Worm (Caenorhabditis elegans): Measurements from ENCODE around the gene clec-199.

The clec-199 gene

DNA sequence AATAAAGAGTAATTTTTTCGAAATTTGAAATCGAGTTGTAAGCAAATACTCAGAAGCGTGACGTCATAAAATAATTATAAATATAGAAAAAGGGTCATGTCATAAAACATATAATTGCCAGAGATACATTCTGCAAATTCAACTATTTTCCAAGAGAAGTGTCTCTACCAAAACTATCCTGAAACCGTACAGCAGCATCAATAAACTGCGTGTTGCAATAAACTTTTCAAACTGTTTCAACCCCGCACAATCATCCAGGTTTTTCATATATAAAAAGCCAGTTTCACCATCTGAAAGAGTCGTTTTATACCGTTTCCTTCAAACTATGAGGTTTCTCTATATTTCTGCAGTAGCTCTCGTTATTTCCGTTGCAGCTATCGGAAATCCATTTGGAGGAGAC lies 8.2 kb upstream of the clec-199 start, which contains the start of gene C49C3.11:
TSS of gene C49C3.11 (plus strand) at position 301 of the 400 bp plus-strand sequence.
- TF ChIP-seq daf-8 (GFP tag; IDR thresholded peaks at IDR 0.05) (no peak), aha-1 (tag) (no peak), lin-39 (tag; optimal IDR thresholded peaks at IDR 0.05) (no peak), nhr-41 (GFP tag; IDR thresholded peaks at IDR 0.05) (no peak), lin-29 (GFP tag; IDR thresholded peaks at IDR 0.05) (no peak), nhr-28 (tag; optimal IDR thresholded peaks at IDR 0.05) (no peak), dmd-6 (GFP tag; IDR thresholded peaks at IDR 0.05) (no peak), arid-1 (GFP tag; conservative IDR thresholded peaks at IDR 0.05) (no peak), F44E2.7 (GFP tag; IDR thresholded peaks at IDR 0.05) (no peak), cey-2 (tag; optimal IDR thresholded peaks at IDR 0.05; ENCODE audit: borderline replicate concordance, insufficient read depth) (no peak), egl-27 (tag; optimal IDR thresholded peaks at IDR 0.05) (no peak)

ce11 chrIV:17346599-17347218 lies 5.0 kb upstream of the clec-199 start, which contains the start of the genes clec-197 and clec-198:
clec-197 (minus strand) TSS chrIV:17346699.
clec-198 (plus strand) TSS chrIV:17347168.
- TF ChIP-seq T20F7.1 (GFP tag; optimal IDR thresholded peaks at IDR 0.05) (no peak), unc-39 (tag; optimal IDR thresholded peaks at IDR 0.05) (no peak), rbr-2 (tag; optimal IDR thresholded peaks at IDR 0.05) (no peak), egl-27 (tag; optimal IDR thresholded peaks at IDR 0.05) (no peak), Y5F2A.4 (GFP tag; optimal IDR thresholded peaks at IDR 0.05) (no peak), lin-1 (GFP tag; IDR thresholded peaks at IDR 0.05) (no peak), nhr-28 (tag; optimal IDR thresholded peaks at IDR 0.05) (no peak), mep-1 (tag; optimal IDR thresholded peaks at IDR 0.05) (no peak), unc-62 (GFP tag; optimal IDR thresholded peaks at IDR 0.05 in 1 of 2) (no peak), unc-62 (tag; optimal IDR thresholded peaks at IDR 0.05) (no peak), spr-1 (tag; optimal IDR thresholded peaks at IDR 0.05) (no peak), ceh-32 (tag; optimal IDR thresholded peaks at IDR 0.05; ENCODE audit: poor library complexity) (no peak), egl-43 (GFP tag; IDR thresholded peaks at IDR 0.05) (no peak)

DNA sequence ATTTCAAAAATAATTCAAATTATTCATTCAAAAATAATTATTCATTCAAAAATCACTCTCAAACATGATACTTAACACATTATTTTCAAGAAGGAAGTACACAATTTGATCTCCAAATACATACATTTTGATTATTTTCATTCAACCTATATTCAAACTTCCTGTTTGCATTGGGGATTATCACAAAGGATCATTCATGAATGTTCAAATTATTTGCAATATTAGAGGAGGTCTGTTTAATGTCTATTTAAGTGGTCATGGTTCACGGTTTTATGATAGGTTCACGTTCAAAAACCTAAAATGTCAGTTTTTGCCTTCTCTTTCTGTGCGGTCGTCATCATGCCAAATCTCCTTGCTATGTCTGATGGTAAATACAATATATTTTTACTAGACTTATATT lies 9.5 kb downstream of the clec-199 start, which contains the start of gene clec-202:
TSS of gene clec-202 (plus strand) at position 301 of the 400 bp plus-strand sequence.
- no peak for TF ChIP-seq lin-29 (GFP tag; IDR thresholded peaks at IDR 0.05)
- peak in 1 of 2 experiments; percentile 37 for TF ChIP-seq unc-62 (GFP tag; optimal IDR thresholded peaks at IDR 0.05 in 1 of 2)
- no peak for TF ChIP-seq unc-62 (tag; optimal IDR thresholded peaks at IDR 0.05)

ce11 chrIV:17367294-17367693 lies 15.6 kb downstream of the clec-199 start, which contains the start of gene zipt-17:
zipt-17 (minus strand) TSS chrIV:17367394.
- TF ChIP-seq hif-1 (tag; optimal IDR thresholded peaks at IDR 0.05) (no peak), nhr-42 (GFP tag; IDR thresholded peaks at IDR 0.05) (no peak), F44E2.7 (GFP tag; IDR thresholded peaks at IDR 0.05) (no peak), snpc-4 (tag; optimal IDR thresholded peaks at IDR 0.05) (no peak), ceh-62 (tag; optimal IDR thresholded peaks at IDR 0.05) (no peak), ceh-44 (GFP tag; IDR thresholded peaks at IDR 0.05) (no peak), T20F7.1 (GFP tag; optimal IDR thresholded peaks at IDR 0.05) (no peak), daf-19 (GFP tag; conservative IDR thresholded peaks at IDR 0.05) (no peak), cey-2 (tag; optimal IDR thresholded peaks at IDR 0.05; ENCODE audit: borderline replicate concordance, insufficient read depth) (no peak), mdl-1 (tag; optimal IDR thresholded peaks at IDR 0.05) (no peak), Y5F2A.4 (GFP tag; optimal IDR thresholded peaks at IDR 0.05) (no peak), zfp-3 (GFP tag; conservative IDR thresholded peaks at IDR 0.05) (no peak), mxl-3 (GFP tag; optimal IDR thresholded peaks at IDR 0.05) (no peak), R02D3.7 (tag; optimal IDR thresholded peaks at IDR 0.05) (no peak), mep-1 (tag; optimal IDR thresholded peaks at IDR 0.05) (no peak), fos-1 (tag; optimal IDR thresholded peaks at IDR 0.05) (no peak), dpl-1 (GFP tag; optimal IDR thresholded peaks at IDR 0.05) (no peak), nhr-6 (tag; optimal IDR thresholded peaks at IDR 0.05) (no peak), lin-13 (GFP tag; optimal IDR thresholded peaks at IDR 0.05) (no peak)
